Fruit fly (Drosophila melanogaster) whole organism, wandering third instar larva: Measurements from ENCODE around the gene CG42692.

Source experiments
- Abd-B ChIP-seq: fragments of >200 bp; optimal IDR thresholded peaks from 2 replicates; lab custom pipeline; 2017; ENCODE audit warnings: missing biosample characterization, missing genetic modification characterization
- CG32264 ChIP-seq: fragments of 200-800 bp; sonication (Bioruptor generic); optimal IDR thresholded peaks from 2 replicates; lab custom pipeline; 2016; ENCODE audit warnings: missing biosample characterization, missing genetic modification characterization
- CG9705 ChIP-seq: fragments of 200-800 bp; sonication (Bioruptor generic); optimal IDR thresholded peaks from 2 replicates; lab custom pipeline; 2018; ENCODE audit warnings: missing biosample characterization, mild to moderate bottlenecking, missing genetic modification characterization
- CrebA ChIP-seq: fragments of 200-800 bp; sonication (Bioruptor generic); optimal IDR thresholded peaks from 2 replicates; lab custom pipeline; 2016; ENCODE audit warnings: missing biosample characterization, mild to moderate bottlenecking, missing genetic modification characterization, borderline replicate concordance
- Dfd ChIP-seq: fragments of >200 bp; optimal IDR thresholded peaks from 2 replicates; lab custom pipeline; 2017; ENCODE audit warnings: missing biosample characterization, missing genetic modification characterization
- Dif ChIP-seq: fragments of 200-275, 200-300 bp; sonication (Bioruptor generic); optimal IDR thresholded peaks from 2 replicates; lab custom pipeline; 2018; ENCODE audit warnings: missing biosample characterization, missing genetic modification characterization; ENCODE audit not compliant: partially characterized antibody
- GATAd ChIP-seq: sonication (Bioruptor generic); optimal IDR thresholded peaks from 2 replicates; lab custom pipeline; 2016; ENCODE audit warnings: missing biosample characterization, missing genetic modification characterization
- HLH106 ChIP-seq: fragments of 200-800 bp; optimal IDR thresholded peaks from 3 replicates; lab custom pipeline; 2019; ENCODE audit warnings: missing biosample characterization, mild to moderate bottlenecking, missing genetic modification characterization, moderate library complexity
- Hnf4 ChIP-seq: fragments of 200-800 bp; sonication (Bioruptor generic); optimal IDR thresholded peaks from 2 replicates; lab custom pipeline; 2016; ENCODE audit warnings: missing biosample characterization, mild to moderate bottlenecking, missing genetic modification characterization
- Hr78 ChIP-seq: fragments of >200 bp; optimal IDR thresholded peaks from 2 replicates; lab custom pipeline; 2017; ENCODE audit warnings: missing biosample characterization, missing genetic modification characterization
- Jra ChIP-seq: sonication (Bioruptor generic); optimal IDR thresholded peaks from 2 replicates; lab custom pipeline; 2016; ENCODE audit warnings: missing biosample characterization, missing genetic modification characterization
- Mio ChIP-seq: sonication (Bioruptor generic); optimal IDR thresholded peaks from 2 replicates; lab custom pipeline; 2016; ENCODE audit warnings: missing biosample characterization, missing genetic modification characterization
- Myc ChIP-seq: fragments of >200 bp; optimal IDR thresholded peaks from 2 replicates; lab custom pipeline; 2017
- N ChIP-seq: fragments of >200 bp; optimal IDR thresholded peaks from 2 replicates; lab custom pipeline; 2018; ENCODE audit warnings: missing biosample characterization, missing external identifiers, missing genetic modification characterization
- OdsH ChIP-seq: fragments of 200-800 bp; sonication (Bioruptor generic); optimal IDR thresholded peaks from 2 replicates; lab custom pipeline; 2016; ENCODE audit warnings: missing biosample characterization, mild to moderate bottlenecking, missing genetic modification characterization
- Rel ChIP-seq, 2 experiments: fragments of 200-800 bp; sonication (Bioruptor generic) in 1 of 2; optimal IDR thresholded peaks; 2 replicates in 1 of 2; 3 replicates in 1 of 2; lab custom pipeline; 2016 to 2019; ENCODE audit warnings: mild to moderate bottlenecking in 2 of 2, missing biosample characterization in 2 of 2, missing genetic modification characterization in 2 of 2, moderate library complexity in 1 of 2
- Sp1 ChIP-seq: fragments of 200-800 bp; sonication (Bioruptor generic); optimal IDR thresholded peaks from 3 replicates; lab custom pipeline; 2019; ENCODE audit warnings: missing biosample characterization, mild to moderate bottlenecking, missing genetic modification characterization, moderate library complexity
- br ChIP-seq: fragments of 200-800 bp; sonication (Bioruptor generic); optimal IDR thresholded peaks from 2 replicates; lab custom pipeline; 2016; ENCODE audit warnings: missing biosample characterization, missing genetic modification characterization
- brk ChIP-seq: fragments of 200-800 bp; sonication (Bioruptor generic); optimal IDR thresholded peaks from 2 replicates; lab custom pipeline; 2016; ENCODE audit warnings: missing biosample characterization, mild to moderate bottlenecking, missing genetic modification characterization
- dl ChIP-seq, 2 experiments: fragments of 175-275, 200-275 bp in 1 of 2; fragments of 200-275 bp in 1 of 2; sonication (Bioruptor generic); optimal IDR thresholded peaks; lab custom pipeline; 2018; ENCODE audit warnings: mild to moderate bottlenecking in 2 of 2, missing biosample characterization in 2 of 2, missing genetic modification characterization in 2 of 2, moderate library complexity in 2 of 2; ENCODE audit not compliant: partially characterized antibody in 2 of 2, insufficient read depth in 1 of 2
- dmrt93B ChIP-seq: fragments of 200-800 bp; sonication (Bioruptor generic); optimal IDR thresholded peaks from 2 replicates; lab custom pipeline; 2018; ENCODE audit warnings: missing biosample characterization, mild to moderate bottlenecking, missing genetic modification characterization
- dsf ChIP-seq: sonication (Bioruptor generic); optimal IDR thresholded peaks from 2 replicates; lab custom pipeline; 2016; ENCODE audit warnings: missing biosample characterization, missing genetic modification characterization, borderline replicate concordance
- ey ChIP-seq: fragments of 200-800 bp; sonication (Bioruptor generic); optimal IDR thresholded peaks from 2 replicates; lab custom pipeline; 2016; ENCODE audit warnings: missing biosample characterization, missing genetic modification characterization
- foxo ChIP-seq, 2 experiments: fragments of 200-800 bp; sonication (Bioruptor generic); optimal IDR thresholded peaks; 2 replicates in 1 of 2; 3 replicates in 1 of 2; lab custom pipeline; 2016 to 2017; ENCODE audit warnings: missing biosample characterization in 2 of 2, missing genetic modification characterization in 2 of 2
- fru ChIP-seq: fragments of 200-800 bp; sonication (Bioruptor generic); optimal IDR thresholded peaks from 3 replicates; lab custom pipeline; 2016; ENCODE audit warnings: missing biosample characterization, mild to moderate bottlenecking, missing genetic modification characterization
- h ChIP-seq: fragments of 200-800 bp; sonication (Bioruptor generic); optimal IDR thresholded peaks from 3 replicates; lab custom pipeline; 2016; ENCODE audit warnings: missing biosample characterization, mild to moderate bottlenecking, missing genetic modification characterization
- jim ChIP-seq: fragments of 175-275, 200-325 bp; sonication (Bioruptor generic); optimal IDR thresholded peaks from 2 replicates; lab custom pipeline; 2016; ENCODE audit warnings: missing biosample characterization, mild to moderate bottlenecking, missing genetic modification characterization
- lola ChIP-seq: fragments of >200 bp; optimal IDR thresholded peaks from 2 replicates; lab custom pipeline; 2017; ENCODE audit warnings: missing biosample characterization, missing genetic modification characterization
- pan ChIP-seq: fragments of >200 bp; optimal IDR thresholded peaks from 2 replicates; lab custom pipeline; 2017
- psq ChIP-seq: fragments of 200-800 bp; sonication (Bioruptor generic); optimal IDR thresholded peaks from 3 replicates; lab custom pipeline; 2017; ENCODE audit warnings: missing biosample characterization, mild to moderate bottlenecking, missing genetic modification characterization, moderate library complexity
- rgr ChIP-seq: fragments of 200-800 bp; sonication (Bioruptor generic); optimal IDR thresholded peaks from 3 replicates; lab custom pipeline; 2016; ENCODE audit warnings: missing biosample characterization, mild to moderate bottlenecking, missing genetic modification characterization
- sage ChIP-seq: fragments of 200-800 bp; sonication (Bioruptor generic); optimal IDR thresholded peaks from 2 replicates; lab custom pipeline; 2016; ENCODE audit warnings: missing biosample characterization, mild to moderate bottlenecking, missing genetic modification characterization
- sv ChIP-seq: fragments of 200-800 bp; sonication (Bioruptor generic); optimal IDR thresholded peaks from 3 replicates; lab custom pipeline; 2016; ENCODE audit warnings: missing biosample characterization, missing genetic modification characterization
- tai ChIP-seq: sonication (Bioruptor generic); optimal IDR thresholded peaks from 2 replicates; lab custom pipeline; 2016; ENCODE audit warnings: missing biosample characterization, missing genetic modification characterization
- usp ChIP-seq: fragments of >200 bp; optimal IDR thresholded peaks from 2 replicates; lab custom pipeline; 2017; ENCODE audit warnings: missing biosample characterization, missing genetic modification characterization
- woc ChIP-seq: sonication (Bioruptor generic); optimal IDR thresholded peaks from 2 replicates; lab custom pipeline; 2016; ENCODE audit warnings: missing biosample characterization, mild to moderate bottlenecking, missing genetic modification characterization

The CG42692 gene

DNA sequence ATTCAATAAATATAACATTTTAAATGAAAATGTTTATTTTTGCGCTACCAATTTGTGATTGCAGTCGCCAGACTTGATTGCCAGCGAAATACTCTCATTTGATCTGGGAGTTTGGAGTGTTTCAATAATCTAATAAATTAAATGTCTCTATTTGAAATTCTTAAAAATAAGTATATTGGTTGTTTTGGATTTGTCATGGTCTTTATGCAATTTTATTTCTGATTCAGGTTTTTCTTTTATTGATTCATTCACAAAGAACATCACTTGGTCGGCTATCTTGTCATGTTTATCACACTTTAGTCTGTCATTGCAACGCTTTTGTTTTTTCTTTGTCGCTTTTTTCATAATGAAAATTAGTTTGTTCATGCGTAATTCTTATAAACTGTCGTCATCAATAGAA, 8.9 kb upstream of the CG42692 start:
- TF ChIP-seq h (GFP tag; lab: Kevin White, UChicago) (peak; percentile 34), Rel (GFP tag; optimal IDR thresholded peaks at IDR 0.05; lab: Kevin White, UChicago) (no peak), Rel (tag; optimal IDR thresholded peaks at IDR 0.05; lab: Kevin White, UChicago) (no peak), foxo (GFP tag; optimal IDR thresholded peaks at IDR 0.05; lab: Kevin White, UChicago) (peak in 1 of 2 experiments; percentile 36), Hr78 (no peak), HLH106 (tag; lab: Kevin White, UChicago) (peak; percentile 63), tai (no peak), N (GFP tag; lab: Kevin White, UChicago) (no peak), CG32264 (GFP tag; lab: Kevin White, UChicago) (no peak), woc (GFP tag; lab: Kevin White, UChicago) (no peak), rgr (GFP tag; lab: Kevin White, UChicago) (peak; percentile 19), sage (GFP tag; lab: Kevin White, UChicago) (peak; percentile 6), Dif (no peak), CG9705 (GFP tag; lab: Kevin White, UChicago) (no peak), fru (GFP tag; lab: Kevin White, UChicago) (no peak)

DNA sequence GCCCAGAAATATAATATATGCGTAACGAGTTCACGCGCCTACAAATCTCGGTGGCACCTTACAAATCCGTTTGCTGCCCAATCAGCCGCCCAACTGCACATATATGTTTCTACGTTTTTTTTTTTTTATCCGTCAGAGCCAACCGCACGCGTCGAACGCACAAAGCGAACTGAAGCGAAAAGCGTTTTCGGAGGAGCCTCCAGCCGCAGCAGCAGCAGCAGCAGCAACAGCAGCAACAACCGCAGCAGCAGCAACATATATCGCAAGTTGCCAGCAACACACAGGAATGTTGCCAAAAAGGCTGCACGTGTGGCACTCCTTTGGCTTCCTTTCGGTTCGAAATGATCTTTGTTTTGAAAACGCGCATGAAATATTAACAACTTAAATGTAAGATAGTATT, 6.8 kb upstream of the CG42692 start, which contains the start of gene rk:
Gene rk (minus strand): TSS at position 171 of the 400 bp plus-strand sequence.
- no peak for TF ChIP-seq sage (GFP tag; lab: Kevin White, UChicago)
- peak; percentile 65 for TF ChIP-seq Dfd (GFP tag; lab: Kevin White, UChicago)

dm6 chr2L:14001887-14002286, 6.0 kb upstream of the CG42692 start:
- TF ChIP-seq rgr (GFP tag; lab: Kevin White, UChicago) (no peak), Abd-B (GFP tag; lab: Kevin White, UChicago) (no peak), Hnf4 (GFP tag; lab: Kevin White, UChicago) (no peak), h (GFP tag; lab: Kevin White, UChicago) (no peak), br (GFP tag; lab: Kevin White, UChicago) (no peak)

DNA sequence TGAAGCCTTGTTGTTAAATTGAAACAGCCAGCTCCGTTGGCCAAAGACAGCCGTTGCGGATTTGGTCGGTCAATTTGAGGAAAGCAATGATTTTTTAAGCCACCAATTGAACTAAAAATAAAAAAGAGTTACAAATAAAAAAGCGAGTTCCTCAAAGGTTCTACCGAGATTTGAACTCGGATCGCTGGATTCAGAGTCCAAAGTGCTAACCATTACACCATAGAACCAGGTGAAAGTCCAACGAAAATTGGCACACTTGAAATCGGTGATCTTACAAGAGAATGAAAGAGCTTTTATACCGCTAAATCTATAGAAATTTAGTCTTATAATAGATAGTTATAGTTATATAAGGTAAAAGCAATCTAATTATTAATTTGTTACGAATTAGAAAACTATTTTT, 2.5 kb downstream of the CG42692 start:
- TF ChIP-seq Myc (lab: Kevin White, UChicago) = no peak
- no peak for TF ChIP-seq Dif
- no peak for TF ChIP-seq tai
- no peak for TF ChIP-seq HLH106 (tag; lab: Kevin White, UChicago)
- peak; percentile 21 for TF ChIP-seq CrebA (GFP tag; lab: Kevin White, UChicago)
- TF ChIP-seq ey (GFP tag; lab: Kevin White, UChicago) = no peak
- TF ChIP-seq jim (GFP tag; lab: Kevin White, UChicago) = no peak
- peak; percentile 40 for TF ChIP-seq Hnf4 (GFP tag; lab: Kevin White, UChicago)
- no peak for TF ChIP-seq fru (GFP tag; lab: Kevin White, UChicago)
- no peak for TF ChIP-seq dl (GFP tag; optimal IDR thresholded peaks at IDR 0.05; lab: Kevin White, UChicago; ENCODE audit: insufficient read depth in 1 of 2, partially characterized antibody in 2 of 2)
- TF ChIP-seq dmrt93B (GFP tag; lab: Kevin White, UChicago) = no peak

dm6 chr2L:14011591-14012303, 3.8 kb downstream of the CG42692 start:
- TF ChIP-seq psq (GFP tag; lab: Kevin White, UChicago) = no peak
- TF ChIP-seq N (GFP tag; lab: Kevin White, UChicago) = no peak
- TF ChIP-seq ey (GFP tag; lab: Kevin White, UChicago) = no peak
- TF ChIP-seq Myc (lab: Kevin White, UChicago) = no peak
- peak; percentile 61 for TF ChIP-seq brk (GFP tag; lab: Kevin White, UChicago)
- TF ChIP-seq dsf (GFP tag; lab: Kevin White, UChicago) = no peak
- TF ChIP-seq Jra (GFP tag; lab: Kevin White, UChicago) = no peak
- TF ChIP-seq GATAd (GFP tag; lab: Kevin White, UChicago) = no peak
- no peak for TF ChIP-seq pan (lab: Kevin White, UChicago)
- TF ChIP-seq Hr78 = no peak
- no peak for TF ChIP-seq dmrt93B (GFP tag; lab: Kevin White, UChicago)
- TF ChIP-seq Hnf4 (GFP tag; lab: Kevin White, UChicago) = peak; percentile 14
- TF ChIP-seq tai = no peak
- no peak for TF ChIP-seq dl (GFP tag; optimal IDR thresholded peaks at IDR 0.05; lab: Kevin White, UChicago; ENCODE audit: insufficient read depth in 1 of 2, partially characterized antibody in 2 of 2)
- no peak for TF ChIP-seq Mio (GFP tag; lab: Kevin White, UChicago)
- no peak for TF ChIP-seq Dfd (GFP tag; lab: Kevin White, UChicago)
- TF ChIP-seq Sp1 (GFP tag; lab: Kevin White, UChicago) = no peak
- TF ChIP-seq usp (GFP tag; lab: Kevin White, UChicago) = no peak
- peak; percentile 38 for TF ChIP-seq OdsH (GFP tag; lab: Kevin White, UChicago)
- TF ChIP-seq CrebA (GFP tag; lab: Kevin White, UChicago) = no peak
- TF ChIP-seq Dif = no peak
- TF ChIP-seq HLH106 (tag; lab: Kevin White, UChicago) = peak; percentile 56
- TF ChIP-seq Abd-B (GFP tag; lab: Kevin White, UChicago) = no peak
- peak; percentile 35 for TF ChIP-seq sage (GFP tag; lab: Kevin White, UChicago)
- no peak for TF ChIP-seq sv (GFP tag; lab: Kevin White, UChicago)
- peak in 1 of 2 experiments; percentile 51 for TF ChIP-seq foxo (GFP tag; optimal IDR thresholded peaks at IDR 0.05; lab: Kevin White, UChicago)
- no peak for TF ChIP-seq Rel (GFP tag; optimal IDR thresholded peaks at IDR 0.05; lab: Kevin White, UChicago)
- no peak for TF ChIP-seq Rel (tag; optimal IDR thresholded peaks at IDR 0.05; lab: Kevin White, UChicago)
- no peak for TF ChIP-seq br (GFP tag; lab: Kevin White, UChicago)
- peak; percentile 31 for TF ChIP-seq rgr (GFP tag; lab: Kevin White, UChicago)
- no peak for TF ChIP-seq lola (GFP tag; lab: Kevin White, UChicago)
